Worm (Caenorhabditis elegans) whole organism, L4 larva: ENCODE results near the gene uggt-1.

Experiments used
- F10B5.3 ChIP-seq: sonication (generic microtip); optimal IDR thresholded peaks from 2 replicates; lab custom pipeline; 2016; ENCODE audit warnings: mild to moderate bottlenecking, missing genetic modification characterization, missing compliant biosample characterization
- T26A8.4 ChIP-seq: fragments of 200-800 bp; sonication (Bioruptor generic); IDR thresholded peaks from 2 replicates; pipeline ENCODE4 v1.3.6; 2022; ENCODE audit warnings: missing genetic modification characterization, missing compliant biosample characterization
- Y105C5A.15 ChIP-seq: fragments of 200-800 bp; sonication (Bioruptor generic); IDR thresholded peaks from 2 replicates; pipeline ENCODE4 v1.3.6; 2022; ENCODE audit warnings: missing genetic modification characterization, missing compliant biosample characterization
- Y5F2A.4 ChIP-seq: fragments of 200-800 bp; sonication (Bioruptor generic); optimal IDR thresholded peaks from 2 replicates; lab custom pipeline; 2018; ENCODE audit warnings: mild to moderate bottlenecking, missing genetic modification characterization, missing compliant biosample characterization
- Y75B8A.6 ChIP-seq: fragments of 200-800 bp; sonication (Bioruptor generic); IDR thresholded peaks from 2 replicates; pipeline ENCODE4 v1.3.6; 2022; ENCODE audit warnings: missing genetic modification reagents, missing genetic modification characterization, missing compliant biosample characterization
- arid-1 ChIP-seq: fragments of 200-800 bp; sonication (Bioruptor generic); conservative IDR thresholded peaks from 2 replicates; pipeline ENCODE4 v1.3.6; 2022; ENCODE audit warnings: missing genetic modification reagents, missing genetic modification characterization, missing compliant biosample characterization
- ceh-62 ChIP-seq: sonication (generic microtip); optimal IDR thresholded peaks from 2 replicates; lab custom pipeline; 2017; ENCODE audit warnings: missing biosample characterization, missing genetic modification characterization
- ctbp-1 ChIP-seq: fragments of 200-800 bp; sonication (Bioruptor generic); IDR thresholded peaks from 2 replicates; pipeline ENCODE4 v1.3.6; 2022; ENCODE audit warnings: missing genetic modification reagents, missing genetic modification characterization, missing compliant biosample characterization
- daf-8 ChIP-seq: fragments of 200-800 bp; sonication (Bioruptor generic); IDR thresholded peaks from 2 replicates; pipeline ENCODE4 v1.3.6; 2022; ENCODE audit warnings: missing genetic modification characterization, missing compliant biosample characterization
- duxl-1 ChIP-seq: sonication (generic microtip); optimal IDR thresholded peaks from 2 replicates; lab custom pipeline; 2016; ENCODE audit warnings: mild to moderate bottlenecking, missing genetic modification characterization, moderate library complexity, missing compliant biosample characterization; ENCODE audit not compliant: poor library complexity
- egl-27 ChIP-seq: sonication (generic microtip); optimal IDR thresholded peaks from 3 replicates; lab custom pipeline; 2017; ENCODE audit warnings: missing biosample characterization, missing genetic modification reagents, missing genetic modification characterization
- egl-43 ChIP-seq: fragments of 200-800 bp; sonication (Bioruptor generic); IDR thresholded peaks from 2 replicates; pipeline ENCODE4 v1.3.6; 2022; ENCODE audit warnings: missing genetic modification reagents, missing genetic modification characterization, missing compliant biosample characterization
- lin-38 ChIP-seq: fragments of 200-800 bp; sonication (Bioruptor generic); IDR thresholded peaks from 2 replicates; pipeline ENCODE4 v1.3.6; 2022; ENCODE audit warnings: missing genetic modification reagents, missing genetic modification characterization, missing compliant biosample characterization
- lin-39 ChIP-seq: fragments of 150-350 bp; optimal IDR thresholded peaks from 2 replicates; lab custom pipeline; 2014; ENCODE audit warnings: missing biosample characterization, missing genetic modification reagents, missing genetic modification characterization
- madf-5 ChIP-seq, 2 experiments: fragments of 200-800 bp; sonication (Bioruptor generic); IDR thresholded peaks; 2 replicates each; pipeline ENCODE4 v1.3.6; 2022; ENCODE audit warnings: missing compliant biosample characterization in 2 of 2, missing genetic modification characterization in 2 of 2
- mdl-1 ChIP-seq, 2 experiments: fragments of 150-350 bp in 1 of 2; sonication (generic microtip) in 1 of 2; optimal IDR thresholded peaks; 2 replicates each; lab custom pipeline; 2014 to 2017; ENCODE audit warnings: missing biosample characterization in 2 of 2, missing genetic modification characterization in 2 of 2
- mep-1 ChIP-seq: fragments of 150-350 bp; sonication (generic microtip); optimal IDR thresholded peaks from 3 replicates; lab custom pipeline; 2014; ENCODE audit warnings: missing biosample characterization, missing genetic modification characterization
- mxl-2 ChIP-seq: fragments of 200-800 bp; sonication (Bioruptor generic); conservative IDR thresholded peaks from 2 replicates; pipeline ENCODE4 v1.3.6; 2022; ENCODE audit warnings: missing genetic modification reagents, missing genetic modification characterization, missing compliant biosample characterization
- mxl-3 ChIP-seq: fragments of 200-800 bp; sonication (Bioruptor generic); optimal IDR thresholded peaks from 2 replicates; lab custom pipeline; 2018; ENCODE audit warnings: mild to moderate bottlenecking, missing genetic modification characterization, missing compliant biosample characterization
- nhr-111 ChIP-seq: fragments of 200-800 bp; sonication (Bioruptor generic); optimal IDR thresholded peaks from 2 replicates; lab custom pipeline; 2018; ENCODE audit warnings: mild to moderate bottlenecking, missing genetic modification characterization, missing compliant biosample characterization
- nhr-41 ChIP-seq: fragments of 200-800 bp; sonication (Bioruptor generic); IDR thresholded peaks from 2 replicates; pipeline ENCODE4 v1.3.6; 2022; ENCODE audit warnings: missing genetic modification reagents, missing genetic modification characterization, missing compliant biosample characterization
- pha-4 ChIP-seq, 2 experiments: fragments of 150-350 bp in 1 of 2; fragments of 200-800 bp in 1 of 2; sonication (Bioruptor generic) in 1 of 2; IDR thresholded peaks in 1 of 2; optimal IDR thresholded peaks in 1 of 2; 2 replicates each; pipeline versions ENCODE4 v1.3.6 to Lab custom; 2014 to 2022; ENCODE audit warnings: missing genetic modification characterization in 2 of 2, missing genetic modification reagents in 2 of 2, missing biosample characterization in 1 of 2, missing compliant biosample characterization in 1 of 2
- php-3 ChIP-seq: fragments of 200-800 bp; sonication (Bioruptor generic); IDR thresholded peaks from 2 replicates; pipeline ENCODE4 v1.3.6; 2022; ENCODE audit warnings: missing genetic modification reagents, missing genetic modification characterization, missing compliant biosample characterization
- set-16 ChIP-seq: fragments of 200-800 bp; sonication (Bioruptor generic); IDR thresholded peaks from 2 replicates; pipeline ENCODE4 v1.3.6; 2022; ENCODE audit warnings: missing genetic modification reagents, missing genetic modification characterization, missing compliant biosample characterization
- spr-1 ChIP-seq: sonication (generic microtip); optimal IDR thresholded peaks from 2 replicates; lab custom pipeline; 2016; ENCODE audit warnings: mild to moderate bottlenecking, missing genetic modification characterization, missing compliant biosample characterization
- spr-3 ChIP-seq: fragments of 200-800 bp; sonication (Bioruptor generic); optimal IDR thresholded peaks from 2 replicates; lab custom pipeline; 2018; ENCODE audit warnings: mild to moderate bottlenecking, missing genetic modification characterization, missing compliant biosample characterization
- tag-97 ChIP-seq: fragments of 200-800 bp; sonication (Bioruptor generic); IDR thresholded peaks from 2 replicates; pipeline ENCODE4 v1.3.6; 2022; ENCODE audit warnings: missing genetic modification characterization, missing compliant biosample characterization
- zag-1 ChIP-seq: fragments of 150-350 bp; optimal IDR thresholded peaks from 2 replicates; lab custom pipeline; 2014; ENCODE audit warnings: missing biosample characterization, missing genetic modification characterization
- zfp-3 ChIP-seq: fragments of 200-800 bp; sonication (Bioruptor generic); conservative IDR thresholded peaks from 2 replicates; pipeline ENCODE4 v1.3.6; 2022; ENCODE audit warnings: missing genetic modification reagents, missing genetic modification characterization, missing compliant biosample characterization
- zip-11 ChIP-seq: fragments of 200-800 bp; sonication (Bioruptor generic); IDR thresholded peaks from 2 replicates; pipeline ENCODE4 v1.3.6; 2022; ENCODE audit warnings: missing genetic modification characterization, missing compliant biosample characterization
- ztf-11 ChIP-seq: fragments of 150-350 bp; optimal IDR thresholded peaks from 2 replicates; lab custom pipeline; 2014; ENCODE audit warnings: missing biosample characterization, missing genetic modification characterization

Gene uggt-1

ce11 chrX:7500970-7501369 lies at the start of gene uggt-1 (continued):
- TF ChIP-seq zip-11 (no peak), ztf-11 (tag; lab: Kevin White, UChicago) (no peak), daf-8 (GFP tag; lab: Robert Waterston, UW) (no peak)

ce11 chrX:7550452-7550851 lies 49.7 kb upstream of the uggt-1 start:
- TF ChIP-seq Y105C5A.15 (GFP tag; lab: Robert Waterston, UW) (no peak), duxl-1 (no peak), spr-3 (GFP tag; lab: Kevin White, UChicago) (no peak), mxl-3 (GFP tag; lab: Kevin White, UChicago) (peak; percentile 3), Y5F2A.4 (GFP tag; lab: Kevin White, UChicago) (no peak), zfp-3 (GFP tag; lab: Robert Waterston, UW) (no peak), egl-43 (no peak)

ce11 chrX:7548158-7548557 lies 47.4 kb upstream of the uggt-1 start, which contains the start of gene F46C8.1:
TSS of gene F46C8.1 (plus strand) at chrX:7548458.
- TF ChIP-seq tag-97 (GFP tag; lab: Robert Waterston, UW): no peak
- no peak for TF ChIP-seq F10B5.3 (tag; lab: Kevin White, UChicago)
- no peak for TF ChIP-seq zag-1
- TF ChIP-seq php-3 (GFP tag; lab: Robert Waterston, UW): no peak
- no peak for TF ChIP-seq nhr-41 (GFP tag; lab: Robert Waterston, UW)

ce11 chrX:7547696-7548095 lies 46.9 kb upstream of the uggt-1 start:
- peak; percentile 89 for TF ChIP-seq set-16
- TF ChIP-seq madf-5 (GFP tag; IDR thresholded peaks at IDR 0.05; lab: Robert Waterston, UW): 0 out of 4 replicates have a peak, but pooled peaks of 1 of the 2 experiments have one; percentile 22
- no peak for TF ChIP-seq mdl-1 (tag; optimal IDR thresholded peaks at IDR 0.05; lab: Kevin White, UChicago)

- no peak for TF ChIP-seq pha-4 (GFP tag; IDR thresholded peaks at IDR 0.05; lab: Robert Waterston, UW)
- no peak for TF ChIP-seq pha-4 (tag; optimal IDR thresholded peaks at IDR 0.05; lab: Kevin White, UChicago)
- no peak for TF ChIP-seq T26A8.4 (GFP tag; lab: Robert Waterston, UW)
- TF ChIP-seq spr-3 (GFP tag; lab: Kevin White, UChicago): no peak
- TF ChIP-seq nhr-111 (GFP tag; lab: Kevin White, UChicago): no peak
- no peak for TF ChIP-seq set-16
- no peak for TF ChIP-seq ceh-62 (tag; lab: Kevin White, UChicago)
- TF ChIP-seq egl-27 (tag; lab: Kevin White, UChicago): no peak
- TF ChIP-seq zfp-3 (GFP tag; lab: Robert Waterston, UW): no peak
- TF ChIP-seq lin-39 (tag; lab: Kevin White, UChicago): no peak
- no peak for TF ChIP-seq arid-1 (GFP tag; lab: Robert Waterston, UW)
- TF ChIP-seq mxl-2 (GFP tag; lab: Robert Waterston, UW): no peak
- no peak for TF ChIP-seq lin-38 (GFP tag; lab: Robert Waterston, UW)
- no peak for TF ChIP-seq spr-1 (tag; lab: Kevin White, UChicago)
- no peak for TF ChIP-seq ctbp-1 (GFP tag; lab: Robert Waterston, UW)
- TF ChIP-seq Y105C5A.15 (GFP tag; lab: Robert Waterston, UW): no peak
- TF ChIP-seq mep-1: no peak
- no peak for TF ChIP-seq daf-8 (GFP tag; lab: Robert Waterston, UW)
- no peak for TF ChIP-seq tag-97 (GFP tag; lab: Robert Waterston, UW)
- TF ChIP-seq Y75B8A.6 (GFP tag; lab: Robert Waterston, UW): no peak
Measured at ce11 chrX:7546509-7546908, 45.7 kb upstream of the uggt-1 start, which contains the start of gene col-174. TSS of gene col-174 (plus strand) at chrX:7546809.
